Worm (Caenorhabditis elegans) whole organism, L4 larva: ENCODE measurements around the gene C14A6.7.

Experiments
- F44E2.7 ChIP-seq: fragments of 200-800 bp; sonication (Bioruptor generic); IDR thresholded peaks from 2 replicates; pipeline ENCODE4 v2.1.2; 2022; ENCODE audit warnings: missing genetic modification characterization, missing compliant biosample characterization
- T26A8.4 ChIP-seq: fragments of 200-800 bp; sonication (Bioruptor generic); IDR thresholded peaks from 2 replicates; pipeline ENCODE4 v1.3.6; 2022; ENCODE audit warnings: missing genetic modification characterization, missing compliant biosample characterization
- Y105C5A.15 ChIP-seq: fragments of 200-800 bp; sonication (Bioruptor generic); IDR thresholded peaks from 2 replicates; pipeline ENCODE4 v1.3.6; 2022; ENCODE audit warnings: missing genetic modification characterization, missing compliant biosample characterization
- Y48G9A.11 ChIP-seq: fragments of 200-800 bp; sonication (Bioruptor generic); IDR thresholded peaks from 2 replicates; pipeline ENCODE4 v1.3.6; 2022; ENCODE audit warnings: missing genetic modification reagents, missing genetic modification characterization, missing compliant biosample characterization
- Y75B8A.6 ChIP-seq: fragments of 200-800 bp; sonication (Bioruptor generic); IDR thresholded peaks from 2 replicates; pipeline ENCODE4 v1.3.6; 2022; ENCODE audit warnings: missing genetic modification reagents, missing genetic modification characterization, missing compliant biosample characterization
- aha-1 ChIP-seq: fragments of 150-350 bp; peaks from one replicate; lab custom pipeline; 2014; ENCODE audit warnings: missing biosample characterization, missing genetic modification characterization
- ama-1 ChIP-seq: fragments of 150-350 bp; optimal IDR thresholded peaks from 2 replicates; lab custom pipeline; 2014; ENCODE audit warnings: inconsistent platforms, mixed read lengths
- ceh-32 ChIP-seq: sonication (generic microtip); optimal IDR thresholded peaks from 2 replicates; lab custom pipeline; 2016; ENCODE audit warnings: mild to moderate bottlenecking, missing genetic modification characterization, missing compliant biosample characterization; ENCODE audit not compliant: poor library complexity
- ceh-62 ChIP-seq: sonication (generic microtip); optimal IDR thresholded peaks from 2 replicates; lab custom pipeline; 2017; ENCODE audit warnings: missing biosample characterization, missing genetic modification characterization
- ceh-82 ChIP-seq: sonication (generic microtip); optimal IDR thresholded peaks from 2 replicates; lab custom pipeline; 2017; ENCODE audit warnings: missing biosample characterization, missing genetic modification characterization
- ctbp-1 ChIP-seq: fragments of 200-800 bp; sonication (Bioruptor generic); IDR thresholded peaks from 2 replicates; pipeline ENCODE4 v1.3.6; 2022; ENCODE audit warnings: missing genetic modification reagents, missing genetic modification characterization, missing compliant biosample characterization
- daf-16 ChIP-seq, 3 experiments: sonication (generic microtip); optimal IDR thresholded peaks; 2 replicates each; lab custom pipeline; 2016 to 2017; ENCODE audit warnings: missing genetic modification characterization in 3 of 3, missing genetic modification reagents in 3 of 3, mild to moderate bottlenecking in 2 of 3, missing compliant biosample characterization in 2 of 3, missing biosample characterization in 1 of 3, moderate library complexity in 1 of 3
- daf-8 ChIP-seq: fragments of 200-800 bp; sonication (Bioruptor generic); IDR thresholded peaks from 2 replicates; pipeline ENCODE4 v1.3.6; 2022; ENCODE audit warnings: missing genetic modification characterization, missing compliant biosample characterization
- dmd-6 ChIP-seq: fragments of 200-800 bp; sonication (Bioruptor generic); IDR thresholded peaks from 2 replicates; pipeline ENCODE4 v1.3.6; 2022; ENCODE audit warnings: missing genetic modification reagents, missing genetic modification characterization, missing compliant biosample characterization
- egl-27 ChIP-seq: sonication (generic microtip); optimal IDR thresholded peaks from 3 replicates; lab custom pipeline; 2017; ENCODE audit warnings: missing biosample characterization, missing genetic modification reagents, missing genetic modification characterization
- fos-1 ChIP-seq: fragments of 150-350 bp; optimal IDR thresholded peaks from 2 replicates; lab custom pipeline; 2014; ENCODE audit warnings: missing biosample characterization, missing genetic modification characterization
- lim-7 ChIP-seq: fragments of 200-800 bp; sonication (Bioruptor generic); IDR thresholded peaks from 2 replicates; pipeline ENCODE4 v1.3.6; 2022; ENCODE audit warnings: missing genetic modification characterization, missing compliant biosample characterization
- lin-15B ChIP-seq: fragments of 150-350 bp; sonication (generic microtip); optimal IDR thresholded peaks from 3 replicates; lab custom pipeline; 2014; ENCODE audit warnings: missing biosample characterization, missing genetic modification characterization
- lin-29 ChIP-seq: fragments of 200-800 bp; sonication (Bioruptor generic); IDR thresholded peaks from 2 replicates; pipeline ENCODE4 v1.3.6; 2022; ENCODE audit warnings: missing genetic modification reagents, missing genetic modification characterization, missing compliant biosample characterization
- lin-38 ChIP-seq: fragments of 200-800 bp; sonication (Bioruptor generic); IDR thresholded peaks from 2 replicates; pipeline ENCODE4 v1.3.6; 2022; ENCODE audit warnings: missing genetic modification reagents, missing genetic modification characterization, missing compliant biosample characterization
- lin-39 ChIP-seq: fragments of 150-350 bp; optimal IDR thresholded peaks from 2 replicates; lab custom pipeline; 2014; ENCODE audit warnings: missing biosample characterization, missing genetic modification reagents, missing genetic modification characterization
- lir-3 ChIP-seq: sonication (generic microtip); optimal IDR thresholded peaks from 2 replicates; lab custom pipeline; 2016; ENCODE audit warnings: mild to moderate bottlenecking, missing genetic modification characterization, missing compliant biosample characterization
- lsy-2 ChIP-seq, 2 experiments: fragments of 150-350 bp in 1 of 2; sonication (generic microtip) in 1 of 2; optimal IDR thresholded peaks; 2 replicates each; lab custom pipeline; 2014 to 2017; ENCODE audit warnings: missing biosample characterization in 2 of 2, missing genetic modification characterization in 2 of 2
- madf-9 ChIP-seq: fragments of 200-800 bp; sonication (Bioruptor generic); conservative IDR thresholded peaks from 2 replicates; pipeline ENCODE4 v1.3.6; 2022; ENCODE audit warnings: missing genetic modification reagents, missing genetic modification characterization, missing compliant biosample characterization
- mep-1 ChIP-seq: fragments of 150-350 bp; sonication (generic microtip); optimal IDR thresholded peaks from 3 replicates; lab custom pipeline; 2014; ENCODE audit warnings: missing biosample characterization, missing genetic modification characterization
- mxl-2 ChIP-seq: fragments of 200-800 bp; sonication (Bioruptor generic); conservative IDR thresholded peaks from 2 replicates; pipeline ENCODE4 v1.3.6; 2022; ENCODE audit warnings: missing genetic modification reagents, missing genetic modification characterization, missing compliant biosample characterization
- nhr-11 ChIP-seq: fragments of 150-350 bp; optimal IDR thresholded peaks from 2 replicates; lab custom pipeline; 2014; ENCODE audit warnings: missing biosample characterization, missing genetic modification characterization
- nhr-111 ChIP-seq: fragments of 200-800 bp; sonication (Bioruptor generic); optimal IDR thresholded peaks from 2 replicates; lab custom pipeline; 2018; ENCODE audit warnings: mild to moderate bottlenecking, missing genetic modification characterization, missing compliant biosample characterization
- nhr-25 ChIP-seq: sonication (generic microtip); optimal IDR thresholded peaks from 2 replicates; lab custom pipeline; 2017; ENCODE audit warnings: missing genetic modification characterization, mild to moderate bottlenecking, missing compliant biosample characterization, antibody characterized with exemption, moderate library complexity, borderline replicate concordance; ENCODE audit not compliant: insufficient read depth
- nhr-28 ChIP-seq: fragments of 150-350 bp; optimal IDR thresholded peaks from 2 replicates; lab custom pipeline; 2014; ENCODE audit warnings: missing biosample characterization, missing genetic modification characterization
- nhr-48 ChIP-seq: sonication (generic microtip); optimal IDR thresholded peaks from 2 replicates; lab custom pipeline; 2016; ENCODE audit warnings: mild to moderate bottlenecking, missing genetic modification characterization, missing compliant biosample characterization
- nhr-76 ChIP-seq: fragments of 150-350 bp; optimal IDR thresholded peaks from 2 replicates; lab custom pipeline; 2014; ENCODE audit warnings: missing biosample characterization, missing genetic modification characterization
- pha-4 ChIP-seq, 2 experiments: fragments of 150-350 bp in 1 of 2; fragments of 200-800 bp in 1 of 2; sonication (Bioruptor generic) in 1 of 2; IDR thresholded peaks in 1 of 2; optimal IDR thresholded peaks in 1 of 2; 2 replicates each; pipeline versions ENCODE4 v1.3.6 to Lab custom; 2014 to 2022; ENCODE audit warnings: missing genetic modification characterization in 2 of 2, missing genetic modification reagents in 2 of 2, missing biosample characterization in 1 of 2, missing compliant biosample characterization in 1 of 2
- saeg-2 ChIP-seq: fragments of 200-800 bp; sonication (Bioruptor generic); IDR thresholded peaks from 2 replicates; pipeline ENCODE4 v1.3.6; 2022; ENCODE audit warnings: missing genetic modification reagents, missing genetic modification characterization, missing compliant biosample characterization
- set-16 ChIP-seq: fragments of 200-800 bp; sonication (Bioruptor generic); IDR thresholded peaks from 2 replicates; pipeline ENCODE4 v1.3.6; 2022; ENCODE audit warnings: missing genetic modification reagents, missing genetic modification characterization, missing compliant biosample characterization
- skn-1 ChIP-seq: fragments of 150-350 bp; optimal IDR thresholded peaks from 2 replicates; lab custom pipeline; 2014; ENCODE audit warnings: missing biosample characterization, missing genetic modification characterization
- snpc-1.2 ChIP-seq: fragments of 200-800 bp; sonication (Bioruptor generic); IDR thresholded peaks from 2 replicates; pipeline ENCODE4 v1.3.6; 2022; ENCODE audit warnings: missing genetic modification reagents, missing genetic modification characterization, missing compliant biosample characterization
- spr-3 ChIP-seq: fragments of 200-800 bp; sonication (Bioruptor generic); optimal IDR thresholded peaks from 2 replicates; lab custom pipeline; 2018; ENCODE audit warnings: mild to moderate bottlenecking, missing genetic modification characterization, missing compliant biosample characterization
- unc-62 ChIP-seq, 3 experiments: fragments of 150-350 bp in 1 of 3; sonication (generic microtip); optimal IDR thresholded peaks in 2 of 3; peaks in 1 of 3; 1 replicate in 1 of 3; 2 replicates in 2 of 3; lab custom pipeline; 2014 to 2017; ENCODE audit warnings: missing biosample characterization in 3 of 3, missing genetic modification characterization in 3 of 3, missing genetic modification reagents in 3 of 3, missing genotype in 1 of 3
- zag-1 ChIP-seq: fragments of 150-350 bp; optimal IDR thresholded peaks from 2 replicates; lab custom pipeline; 2014; ENCODE audit warnings: missing biosample characterization, missing genetic modification characterization
- zfp-3 ChIP-seq: fragments of 200-800 bp; sonication (Bioruptor generic); conservative IDR thresholded peaks from 2 replicates; pipeline ENCODE4 v1.3.6; 2022; ENCODE audit warnings: missing genetic modification reagents, missing genetic modification characterization, missing compliant biosample characterization
- zip-2 ChIP-seq: fragments of 150-350 bp; optimal IDR thresholded peaks from 2 replicates; lab custom pipeline; 2014; ENCODE audit warnings: missing biosample characterization, missing genetic modification characterization
- ztf-11 ChIP-seq: fragments of 150-350 bp; optimal IDR thresholded peaks from 2 replicates; lab custom pipeline; 2014; ENCODE audit warnings: missing biosample characterization, missing genetic modification characterization

The C14A6.7 gene

ce11 chrV:18171568-18171967, 3.4 kb upstream of the C14A6.7 start, which contains the start of gene C14A6.8:
Gene C14A6.8 (minus strand): TSS chrV:18171668.
- TF ChIP-seq nhr-11 (no peak), skn-1 (tag; lab: Kevin White, UChicago) (no peak), lin-15B (tag; lab: Kevin White, UChicago) (no peak), lin-29 (GFP tag; lab: Robert Waterston, UW) (no peak), saeg-2 (GFP tag; lab: Robert Waterston, UW) (no peak), daf-16 (GFP tag; optimal IDR thresholded peaks at IDR 0.05; lab: Kevin White, UChicago) (no peak), daf-16 (tag; optimal IDR thresholded peaks at IDR 0.05; lab: Kevin White, UChicago) (no peak), ceh-32 (tag; lab: Kevin White, UChicago) (no peak), Y105C5A.15 (no peak)

- TF ChIP-seq set-16 (GFP tag; lab: Robert Waterston, UW) = no peak
- peak in 1 of 2 experiments; percentile 89 for TF ChIP-seq unc-62 (GFP tag; optimal IDR thresholded peaks at IDR 0.05 in 1 of 2; lab: Kevin White, UChicago)
- no peak for TF ChIP-seq unc-62 (tag; optimal IDR thresholded peaks at IDR 0.05; lab: Kevin White, UChicago)
Measured at ce11 chrV:18167161-18167560, 1.0 kb downstream of the C14A6.7 start, which contains the start of gene C14A6.6. Gene C14A6.6 (minus strand): TSS chrV:18167261.

- no peak for TF ChIP-seq zag-1
- no peak for TF ChIP-seq nhr-25 (tag; lab: Kevin White, UChicago)
- TF ChIP-seq ceh-32 (tag; lab: Kevin White, UChicago) = no peak
- no peak for TF ChIP-seq snpc-1.2 (GFP tag; lab: Robert Waterston, UW)
- TF ChIP-seq ctbp-1 (GFP tag; lab: Robert Waterston, UW) = no peak
- TF ChIP-seq T26A8.4 = no peak
- no peak for TF ChIP-seq spr-3 (GFP tag; lab: Kevin White, UChicago)
- no peak for TF ChIP-seq fos-1 (tag; lab: Kevin White, UChicago)
- TF ChIP-seq unc-62 (GFP tag; optimal IDR thresholded peaks at IDR 0.05 in 1 of 2; lab: Kevin White, UChicago) = no peak
- no peak for TF ChIP-seq unc-62 (tag; optimal IDR thresholded peaks at IDR 0.05; lab: Kevin White, UChicago)
- no peak for TF ChIP-seq ama-1 (lab: Kevin White, UChicago)
- no peak for TF ChIP-seq mxl-2 (GFP tag; lab: Robert Waterston, UW)
- TF ChIP-seq ztf-11 (tag; lab: Kevin White, UChicago) = no peak
- no peak for TF ChIP-seq daf-16 (GFP tag; optimal IDR thresholded peaks at IDR 0.05; lab: Kevin White, UChicago)
- no peak for TF ChIP-seq daf-16 (tag; optimal IDR thresholded peaks at IDR 0.05; lab: Kevin White, UChicago)
- TF ChIP-seq, all 104 proteins: peak for 0
Measured at ce11 chrV:18164758-18165157, 3.4 kb downstream of the C14A6.7 start, which contains the start of gene C14A6.5. Gene C14A6.5 (minus strand): TSS chrV:18164858.

- TF ChIP-seq lir-3 (tag; lab: Kevin White, UChicago) = no peak
- no peak for TF ChIP-seq nhr-76
- TF ChIP-seq daf-8 (GFP tag; lab: Robert Waterston, UW) = no peak
- TF ChIP-seq lim-7 = no peak
- no peak for TF ChIP-seq mep-1 (tag; lab: Kevin White, UChicago)
- TF ChIP-seq pha-4 (GFP tag; IDR thresholded peaks at IDR 0.05; lab: Robert Waterston, UW) = no peak
- no peak for TF ChIP-seq pha-4 (tag; optimal IDR thresholded peaks at IDR 0.05; lab: Kevin White, UChicago)
- TF ChIP-seq nhr-48 (tag; lab: Kevin White, UChicago) = no peak
- no peak for TF ChIP-seq ceh-82
- no peak for TF ChIP-seq saeg-2 (GFP tag; lab: Robert Waterston, UW)
- TF ChIP-seq zfp-3 (GFP tag; lab: Robert Waterston, UW) = no peak
- no peak for TF ChIP-seq Y48G9A.11 (GFP tag; lab: Robert Waterston, UW)
- TF ChIP-seq lin-38 (GFP tag; lab: Robert Waterston, UW) = no peak
Measured at ce11 chrV:18163434-18163833, 4.7 kb downstream of the C14A6.7 start.

- TF ChIP-seq dmd-6 (GFP tag; lab: Robert Waterston, UW) = no peak
- TF ChIP-seq fos-1 (tag; lab: Kevin White, UChicago) = no peak
- no peak for TF ChIP-seq F44E2.7 (GFP tag; lab: Robert Waterston, UW)
- no peak for TF ChIP-seq ceh-82
- no peak for TF ChIP-seq aha-1 (tag; lab: Kevin White, UChicago)
- no peak for TF ChIP-seq nhr-28
- no peak for TF ChIP-seq ceh-32 (tag; lab: Kevin White, UChicago)
- no peak for TF ChIP-seq egl-27
- no peak for TF ChIP-seq zip-2 (tag; lab: Kevin White, UChicago)
- TF ChIP-seq madf-9 (GFP tag; lab: Robert Waterston, UW) = no peak
- no peak for TF ChIP-seq lin-39
- TF ChIP-seq Y75B8A.6 (GFP tag; lab: Robert Waterston, UW) = no peak
- no peak for TF ChIP-seq saeg-2 (GFP tag; lab: Robert Waterston, UW)
- TF ChIP-seq nhr-111 = no peak
- no peak for TF ChIP-seq ceh-62 (tag; lab: Kevin White, UChicago)
- TF ChIP-seq lsy-2 (tag; optimal IDR thresholded peaks at IDR 0.05; lab: Kevin White, UChicago) = no peak
Measured at ce11 chrV:18162568-18162967, 5.6 kb downstream of the C14A6.7 start, which contains the start of gene C14A6.12. Gene C14A6.12 (minus strand): TSS chrV:18162668.
